Worm (Caenorhabditis elegans) whole organism, L3 larva: Measurements from ENCODE around the gene cnc-9.
A peak's percentile ranks its signal among the peaks of the same experiment; 100 is the strongest.

Experiments
- ZK546.5 ChIP-seq: sonication (generic microtip); optimal IDR thresholded peaks from 2 replicates; lab custom pipeline; 2017; ENCODE audit warnings: missing biosample characterization, missing genetic modification characterization
- aly-2 ChIP-seq: fragments of 150-350 bp; optimal IDR thresholded peaks from 2 replicates; lab custom pipeline; 2014; ENCODE audit warnings: missing biosample characterization, missing genetic modification characterization
- ceh-28 ChIP-seq: fragments of 150-350 bp; optimal IDR thresholded peaks from 2 replicates; lab custom pipeline; 2014; ENCODE audit warnings: missing biosample characterization, missing genetic modification reagents, missing genetic modification characterization
- egl-5 ChIP-seq: fragments of 150-350 bp; optimal IDR thresholded peaks from 2 replicates; lab custom pipeline; 2017; ENCODE audit warnings: missing biosample characterization, missing genetic modification reagents, missing genetic modification characterization, inconsistent platforms
- elt-3 ChIP-seq, 3 experiments: fragments of 150-350 bp in 1 of 3; sonication (generic microtip) in 2 of 3; optimal IDR thresholded peaks; 2 replicates in 2 of 3; 4 replicates in 1 of 3; lab custom pipeline; 2014 to 2017; ENCODE audit warnings: missing biosample characterization in 3 of 3, missing genetic modification characterization in 3 of 3
- fos-1 ChIP-seq: fragments of 150-350 bp; optimal IDR thresholded peaks from 2 replicates; lab custom pipeline; 2014; ENCODE audit warnings: missing biosample characterization, missing genetic modification characterization
- nfya-1 ChIP-seq: sonication (generic microtip); optimal IDR thresholded peaks from 2 replicates; lab custom pipeline; 2017; ENCODE audit warnings: missing genetic modification characterization, mild to moderate bottlenecking, missing compliant biosample characterization, antibody characterized with exemption, moderate library complexity; ENCODE audit not compliant: insufficient read depth
- nhr-12 ChIP-seq: fragments of 150-350 bp; optimal IDR thresholded peaks from 2 replicates; lab custom pipeline; 2014; ENCODE audit warnings: missing biosample characterization, missing genetic modification characterization
- nhr-25 ChIP-seq: sonication (generic microtip); optimal IDR thresholded peaks from 2 replicates; lab custom pipeline; 2017; ENCODE audit warnings: missing biosample characterization, missing genetic modification characterization
- nhr-76 ChIP-seq: fragments of 150-350 bp; sonication (generic microtip); optimal IDR thresholded peaks from 5 replicates; lab custom pipeline; 2014; ENCODE audit warnings: missing biosample characterization, missing genetic modification characterization
- pha-4 ChIP-seq: fragments of 150-350 bp; optimal IDR thresholded peaks from 2 replicates; lab custom pipeline; 2014; ENCODE audit warnings: missing biosample characterization, missing genetic modification reagents, missing genetic modification characterization
- pqm-1 ChIP-seq: fragments of 150-350 bp; optimal IDR thresholded peaks from 2 replicates; lab custom pipeline; 2017; ENCODE audit warnings: missing biosample characterization, missing genetic modification characterization, inconsistent platforms
- tbx-2 ChIP-seq: sonication (generic microtip); optimal IDR thresholded peaks from 2 replicates; lab custom pipeline; 2016; ENCODE audit warnings: mild to moderate bottlenecking, missing genetic modification characterization, missing compliant biosample characterization
- zag-1 ChIP-seq: fragments of 150-350 bp; optimal IDR thresholded peaks from 2 replicates; lab custom pipeline; 2014; ENCODE audit warnings: missing biosample characterization, missing genetic modification characterization

ce11 chrV:7413107-7413774 is 13.2 kb upstream of the cnc-9 start, which contains the start of gene F18E3.11:
- TF ChIP-seq aly-2 (tag; lab: Kevin White, UChicago) (no peak), nhr-76 (tag; lab: Kevin White, UChicago) (no peak), pqm-1 (tag; lab: Kevin White, UChicago) (no peak), elt-3 (tag; optimal IDR thresholded peaks at IDR 0.05; lab: Kevin White, UChicago) (peak in 1 of 3 experiments; percentile 23), zag-1 (tag; lab: Kevin White, UChicago) (no peak), nfya-1 (tag; lab: Kevin White, UChicago) (no peak), ZK546.5 (tag; lab: Kevin White, UChicago) (no peak), tbx-2 (tag; lab: Kevin White, UChicago) (no peak), fos-1 (tag; lab: Kevin White, UChicago) (no peak), nhr-25 (tag; lab: Kevin White, UChicago) (peak; percentile 71), egl-5 (no peak), ceh-28 (tag; lab: Kevin White, UChicago) (no peak), nhr-12 (tag; lab: Kevin White, UChicago) (no peak), pha-4 (no peak)
